Fruit fly (Drosophila melanogaster) whole organism, embryonic: ENCODE results near the gene Sdic4.

ENCODE experiments used
- Adf1 ChIP-seq: fragments of 200-800 bp; sonication (Bioruptor generic); IDR thresholded peaks from 2 replicates; pipeline ENCODE4 v1.3.6; 2022; ENCODE audit warnings: missing biosample characterization, missing genetic modification characterization
- Awh ChIP-seq: fragments of 200-800 bp; sonication (Bioruptor generic); IDR thresholded peaks from 2 replicates; pipeline ENCODE4, ENCODE4 v1.3.6; 2022; ENCODE audit warnings: missing biosample characterization, missing genetic modification characterization
- Blimp-1 ChIP-seq: fragments of 200-800 bp; sonication (Bioruptor generic); optimal IDR thresholded peaks from 3 replicates; lab custom pipeline; 2018; ENCODE audit warnings: missing biosample characterization, missing genetic modification characterization, mild to moderate bottlenecking, moderate library complexity, missing genetic modification reagents
- CG10147 ChIP-seq: fragments of 200-800 bp; sonication (Bioruptor generic); optimal IDR thresholded peaks from 2 replicates; lab custom pipeline; 2019; ENCODE audit warnings: missing biosample characterization, mild to moderate bottlenecking, missing genetic modification characterization, moderate library complexity
- CG11085 ChIP-seq: fragments of 200-800 bp; sonication (Bioruptor generic); IDR thresholded peaks from 2 replicates; pipeline ENCODE4 v1.3.6; 2022; ENCODE audit warnings: missing biosample characterization, missing genetic modification characterization
- CG12391 ChIP-seq: fragments of 200-800 bp; sonication (Bioruptor generic); optimal IDR thresholded peaks from 3 replicates; lab custom pipeline; 2018; ENCODE audit warnings: missing biosample characterization, mild to moderate bottlenecking, missing genetic modification characterization, moderate library complexity
- CG13287 ChIP-seq: fragments of 200-800 bp; sonication (Bioruptor generic); IDR thresholded peaks from 2 replicates; pipeline ENCODE4 v1.3.6; 2022; ENCODE audit warnings: missing biosample characterization, missing genetic modification characterization; ENCODE audit not compliant: partially characterized antibody
- CG13894 ChIP-seq: fragments of 200-800 bp; sonication (Bioruptor generic); optimal IDR thresholded peaks from 3 replicates; lab custom pipeline; 2018; ENCODE audit warnings: missing biosample characterization, mild to moderate bottlenecking, missing genetic modification characterization, moderate library complexity
- CG1602 ChIP-seq: fragments of 200-800 bp; sonication (Bioruptor generic); optimal IDR thresholded peaks from 3 replicates; lab custom pipeline; 2016; ENCODE audit warnings: missing biosample characterization, missing genetic modification characterization
- CG1603 ChIP-seq: fragments of 200-800 bp; sonication (Bioruptor generic); optimal IDR thresholded peaks from 2 replicates; lab custom pipeline; 2019; ENCODE audit warnings: missing biosample characterization, mild to moderate bottlenecking, missing genetic modification characterization, moderate library complexity
- CG17385 ChIP-seq: fragments of 200-800 bp; sonication (Bioruptor generic); optimal IDR thresholded peaks from 3 replicates; lab custom pipeline; 2018; ENCODE audit warnings: missing biosample characterization, mild to moderate bottlenecking, missing genetic modification characterization
- CG17802 ChIP-seq: fragments of 200-800 bp; sonication (Bioruptor generic); optimal IDR thresholded peaks from 2 replicates; lab custom pipeline; 2018; ENCODE audit warnings: missing biosample characterization, mild to moderate bottlenecking, missing genetic modification characterization, moderate library complexity
- CG2120 ChIP-seq: fragments of 200-800 bp; sonication (Bioruptor generic); optimal IDR thresholded peaks from 3 replicates; lab custom pipeline; 2016; ENCODE audit warnings: missing biosample characterization, missing genetic modification characterization
- CG3726 ChIP-seq: fragments of 200-800 bp; sonication (Bioruptor generic); IDR thresholded peaks from 3 replicates; pipeline ENCODE4, ENCODE4 v1.3.6; 2022; ENCODE audit warnings: missing biosample characterization, missing genetic modification characterization
- CG3995 ChIP-seq: fragments of 200-800 bp; sonication (Bioruptor generic); optimal IDR thresholded peaks from 3 replicates; lab custom pipeline; 2016; ENCODE audit warnings: missing biosample characterization, missing genetic modification characterization
- CG5180 ChIP-seq: fragments of 200-800 bp; sonication (Bioruptor generic); optimal IDR thresholded peaks from 3 replicates; lab custom pipeline; 2017; ENCODE audit warnings: missing biosample characterization, missing genetic modification characterization, mild to moderate bottlenecking, moderate library complexity, missing genetic modification reagents
- CG6791 ChIP-seq: fragments of 200-800 bp; sonication (Bioruptor generic); IDR thresholded peaks from 3 replicates; pipeline ENCODE4 v1.3.6; 2022; ENCODE audit warnings: missing biosample characterization, missing genetic modification characterization; ENCODE audit not compliant: partially characterized antibody
- CG9215 ChIP-seq: fragments of 200-800 bp; sonication (Bioruptor generic); IDR thresholded peaks from 2 replicates; pipeline ENCODE4 v1.3.6; 2022; ENCODE audit warnings: missing biosample characterization, missing genetic modification characterization
- D ChIP-seq, 2 experiments: fragments of 200-800 bp in 1 of 2; fragments of >200 bp in 1 of 2; sonication (Bioruptor generic) in 1 of 2; optimal IDR thresholded peaks; 2 replicates in 1 of 2; 3 replicates in 1 of 2; lab custom pipeline; 2017; ENCODE audit warnings: mild to moderate bottlenecking in 1 of 2, missing biosample characterization in 1 of 2, missing genetic modification characterization in 1 of 2, missing genetic modification reagents in 1 of 2
- Dfd ChIP-seq, 2 experiments: fragments of >200 bp; optimal IDR thresholded peaks; 2 replicates each; lab custom pipeline; 2017; ENCODE audit warnings: missing biosample characterization in 2 of 2, missing genetic modification characterization in 2 of 2
- Drgx ChIP-seq: fragments of 200-800 bp; sonication (Bioruptor generic); IDR thresholded peaks from 2 replicates; pipeline ENCODE4 v1.3.6; 2022; ENCODE audit warnings: missing biosample characterization, missing genetic modification characterization
- Ets65A ChIP-seq: fragments of 200-800 bp; sonication (Bioruptor generic); peaks from one replicate; lab custom pipeline; 2016; ENCODE audit warnings: missing biosample characterization, missing genetic modification characterization
- Fer2 ChIP-seq: fragments of 200-800 bp; sonication (Bioruptor generic); optimal IDR thresholded peaks from 2 replicates; lab custom pipeline; 2018; ENCODE audit warnings: missing biosample characterization, mild to moderate bottlenecking, missing genetic modification characterization, moderate library complexity
- MBD-R2 ChIP-seq: fragments of 200-800 bp; sonication (Bioruptor generic); IDR thresholded peaks from 2 replicates; pipeline ENCODE4 v1.3.6; 2022; ENCODE audit warnings: missing biosample characterization, missing genetic modification characterization
- Med ChIP-seq: fragments of 200-800 bp; sonication (Bioruptor generic); peaks from one replicate; lab custom pipeline; 2016; ENCODE audit warnings: missing biosample characterization, missing genetic modification characterization, mild to moderate bottlenecking, inconsistent platforms, moderate library complexity
- Nf-YA ChIP-seq: fragments of 200-800 bp; sonication (Bioruptor generic); IDR thresholded peaks from 2 replicates; pipeline ENCODE4 v1.3.6; 2022; ENCODE audit warnings: missing biosample characterization, missing genetic modification characterization
- Pdp1 ChIP-seq, 2 experiments: fragments of 200-800 bp; sonication (Bioruptor generic); optimal IDR thresholded peaks; 3 replicates each; lab custom pipeline; 2016; ENCODE audit warnings: missing biosample characterization in 2 of 2, missing genetic modification characterization in 2 of 2, mild to moderate bottlenecking in 1 of 2, moderate library complexity in 1 of 2
- Scr ChIP-seq: fragments of 200-800 bp; sonication (Bioruptor generic); IDR thresholded peaks from 2 replicates; pipeline ENCODE4 v1.3.6; 2022; ENCODE audit warnings: missing biosample characterization, missing genetic modification characterization; ENCODE audit not compliant: partially characterized antibody
- Sry-β ChIP-seq: fragments of 200-800 bp; sonication (Bioruptor generic); optimal IDR thresholded peaks from 2 replicates; lab custom pipeline; 2018; ENCODE audit warnings: missing biosample characterization, mild to moderate bottlenecking, missing genetic modification characterization, moderate library complexity
- az2 ChIP-seq: fragments of 200-800 bp; sonication (Bioruptor generic); optimal IDR thresholded peaks from 3 replicates; lab custom pipeline; 2016; ENCODE audit warnings: missing biosample characterization, missing genetic modification characterization
- bbx ChIP-seq: fragments of 200-800 bp; sonication (Bioruptor generic); IDR thresholded peaks from 2 replicates; pipeline ENCODE4 v1.3.6; 2022; ENCODE audit warnings: missing biosample characterization, missing genetic modification characterization; ENCODE audit not compliant: partially characterized antibody
- cas ChIP-seq: fragments of 200-800 bp; sonication (Bioruptor generic); IDR thresholded peaks from 2 replicates; pipeline ENCODE4 v1.3.6; 2022; ENCODE audit warnings: missing biosample characterization, missing genetic modification characterization
- chinmo ChIP-seq: fragments of 200-800 bp; sonication (Bioruptor generic); IDR thresholded peaks from 4 replicates; pipeline ENCODE4 v1.3.6; 2022; ENCODE audit warnings: missing biosample characterization, missing genetic modification characterization; ENCODE audit not compliant: partially characterized antibody
- ci ChIP-seq: fragments of 200-800 bp; sonication (Bioruptor generic); IDR thresholded peaks from 3 replicates; pipeline ENCODE4 v1.3.6; 2022; ENCODE audit warnings: missing biosample characterization, missing genetic modification characterization
- cwo ChIP-seq: fragments of 200-800 bp; sonication (Bioruptor generic); optimal IDR thresholded peaks from 3 replicates; lab custom pipeline; 2017; ENCODE audit warnings: missing biosample characterization, missing genetic modification characterization, mild to moderate bottlenecking, moderate library complexity, missing genetic modification reagents
- en ChIP-seq: fragments of 200-800 bp; sonication (Bioruptor generic); optimal IDR thresholded peaks from 2 replicates; lab custom pipeline; 2016; ENCODE audit warnings: missing biosample characterization, missing genetic modification characterization
- eve ChIP-seq, 2 experiments: fragments of >200 bp; optimal IDR thresholded peaks; 2 replicates each; lab custom pipeline; 2017; ENCODE audit warnings: missing biosample characterization in 2 of 2, missing genetic modification characterization in 2 of 2
- fru ChIP-seq: fragments of >200 bp; optimal IDR thresholded peaks from 2 replicates; lab custom pipeline; 2017
- klu ChIP-seq: fragments of 200-800 bp; sonication (Bioruptor generic); IDR thresholded peaks from 2 replicates; pipeline ENCODE4 v1.3.6; 2022; ENCODE audit warnings: missing biosample characterization, missing genetic modification characterization
- nerfin-2 ChIP-seq: fragments of 200-800 bp; sonication (Bioruptor generic); IDR thresholded peaks from 2 replicates; pipeline ENCODE4 v1.3.6; 2022; ENCODE audit warnings: missing biosample characterization, missing genetic modification characterization; ENCODE audit not compliant: partially characterized antibody
- otp ChIP-seq: fragments of 200-800 bp; sonication (Bioruptor generic); IDR thresholded peaks from 3 replicates; pipeline ENCODE4, ENCODE4 v1.3.6; 2022; ENCODE audit warnings: missing biosample characterization, missing genetic modification characterization
- sqz ChIP-seq: fragments of 200-800 bp; sonication (Bioruptor generic); optimal IDR thresholded peaks from 3 replicates; lab custom pipeline; 2018; ENCODE audit warnings: missing biosample characterization, mild to moderate bottlenecking, missing genetic modification characterization
- ssp ChIP-seq: fragments of 200-800 bp; sonication (Bioruptor generic); IDR thresholded peaks from 2 replicates; pipeline ENCODE4 v1.3.6; 2022; ENCODE audit warnings: missing biosample characterization, missing genetic modification characterization
- tio ChIP-seq: fragments of 200-800 bp; sonication (Bioruptor generic); optimal IDR thresholded peaks from 2 replicates; lab custom pipeline; 2017; ENCODE audit warnings: missing biosample characterization, missing genetic modification characterization, inconsistent platforms
- vnd ChIP-seq: fragments of 200-800 bp; sonication (Bioruptor generic); IDR thresholded peaks from 3 replicates; pipeline ENCODE4 v1.3.6; 2022; ENCODE audit warnings: missing biosample characterization, missing genetic modification characterization; ENCODE audit not compliant: partially characterized antibody
- vvl ChIP-seq: fragments of 200-800 bp; sonication (Bioruptor generic); IDR thresholded peaks from 2 replicates; pipeline ENCODE4 v1.3.6; 2022; ENCODE audit warnings: missing biosample characterization, missing genetic modification characterization

Gene Sdic4

dm6 chrX:20245218-20245863 is 20.5 kb upstream of the Sdic4 start:
- peak; percentile 99 for TF ChIP-seq CG13894
- peak; percentile 50 for TF ChIP-seq Blimp-1
- TF ChIP-seq chinmo (GFP tag; lab: Robert Waterston, UW): 0 out of 4 replicates have a peak, but pooled peaks have one; percentile 43
- no peak for TF ChIP-seq az2 (GFP tag; lab: Kevin White, UChicago)
- no peak for TF ChIP-seq CG10147
- peak; percentile 3 for TF ChIP-seq Ets65A (GFP tag; lab: Kevin White, UChicago)
- no peak for TF ChIP-seq Nf-YA (GFP tag; lab: Robert Waterston, UW)
- TF ChIP-seq CG9215 (GFP tag; lab: Robert Waterston, UW): no peak
- no peak for TF ChIP-seq cas (GFP tag; lab: Robert Waterston, UW)

- no peak for TF ChIP-seq CG11085 (GFP tag; lab: Robert Waterston, UW)
- TF ChIP-seq en (GFP tag; lab: Kevin White, UChicago): no peak
- no peak for TF ChIP-seq fru
- no peak for TF ChIP-seq cwo (GFP tag; lab: Kevin White, UChicago)
- peak; percentile 66 for TF ChIP-seq CG17385 (GFP tag; lab: Kevin White, UChicago)
- no peak for TF ChIP-seq tio (GFP tag; lab: Kevin White, UChicago)
- TF ChIP-seq vnd (GFP tag; lab: Robert Waterston, UW): no peak
- no peak for TF ChIP-seq nerfin-2 (GFP tag; lab: Robert Waterston, UW)
- no peak for TF ChIP-seq ci (GFP tag; lab: Robert Waterston, UW)
- no peak for TF ChIP-seq eve (GFP tag; optimal IDR thresholded peaks at IDR 0.05; lab: Kevin White, UChicago)
- TF ChIP-seq Fer2: no peak
- TF ChIP-seq klu: no peak
- TF ChIP-seq CG3995: no peak
- no peak for TF ChIP-seq Scr (GFP tag; lab: Robert Waterston, UW)
- no peak for TF ChIP-seq otp (GFP tag; lab: Robert Waterston, UW)
- no peak for TF ChIP-seq CG12391 (tag; lab: Kevin White, UChicago)
- no peak for TF ChIP-seq D (optimal IDR thresholded peaks at IDR 0.05; lab: Kevin White, UChicago)
- no peak for TF ChIP-seq D (GFP tag; optimal IDR thresholded peaks at IDR 0.05; lab: Kevin White, UChicago)
- TF ChIP-seq Drgx (GFP tag; lab: Robert Waterston, UW): peak; percentile 70
- TF ChIP-seq sqz (GFP tag; lab: Kevin White, UChicago): peak; percentile 67
- TF ChIP-seq CG3726: no peak
- no peak for TF ChIP-seq vvl (GFP tag; lab: Robert Waterston, UW)
- TF ChIP-seq ssp (GFP tag; lab: Robert Waterston, UW): no peak
- no peak for TF ChIP-seq CG13287
- TF ChIP-seq CG6791 (GFP tag; lab: Robert Waterston, UW): no peak
- TF ChIP-seq Ets65A (GFP tag; lab: Kevin White, UChicago): no peak
- TF ChIP-seq Adf1 (GFP tag; lab: Robert Waterston, UW): peak; percentile 30; the same call in 1 of the 2 replicates
- TF ChIP-seq Dfd (GFP tag; optimal IDR thresholded peaks at IDR 0.05; lab: Kevin White, UChicago): no peak
Observed at dm6 chrX:20244278-20244677, 19.5 kb upstream of the Sdic4 start, which contains the start of gene Peritrophin-A. Gene Peritrophin-A (plus strand): TSS chrX:20244647.

- TF ChIP-seq ci (GFP tag; lab: Robert Waterston, UW) (0 out of 3 replicates have a peak, but pooled peaks have one; percentile 18), bbx (GFP tag; lab: Robert Waterston, UW) (0 out of 2 replicates have a peak, but pooled peaks have one; percentile 10), CG1603 (tag; lab: Kevin White, UChicago) (peak; percentile 7), MBD-R2 (0 out of 2 replicates have a peak, but pooled peaks have one; percentile 26), Sry-β (GFP tag; lab: Kevin White, UChicago) (peak; percentile 83), Pdp1 (GFP tag; optimal IDR thresholded peaks at IDR 0.05; lab: Kevin White, UChicago) (peak in 1 of 2 experiments; percentile 86), Med (GFP tag; lab: Kevin White, UChicago) (peak; percentile 36), CG5180 (GFP tag; lab: Kevin White, UChicago) (peak; percentile 89), CG17802 (tag; lab: Kevin White, UChicago) (peak; percentile 7), CG1602 (GFP tag; lab: Kevin White, UChicago) (no peak), CG2120 (GFP tag; lab: Kevin White, UChicago) (no peak), Awh (GFP tag; lab: Robert Waterston, UW) (peak; percentile 67), D (optimal IDR thresholded peaks at IDR 0.05; lab: Kevin White, UChicago) (no peak), D (GFP tag; optimal IDR thresholded peaks at IDR 0.05; lab: Kevin White, UChicago) (no peak), ssp (GFP tag; lab: Robert Waterston, UW) (0 out of 2 replicates have a peak, but pooled peaks have one; percentile 28)
Observed at dm6 chrX:20243274-20243839, 18.5 kb upstream of the Sdic4 start.
